Fruit fly (Drosophila melanogaster) whole organism, embryonic: ENCODE results near the gene CG9550.
A peak's percentile ranks its signal among the peaks of the same experiment; 100 is the strongest.

Source experiments
- Adf1 ChIP-seq: fragments of 200-800 bp; sonication (Bioruptor generic); IDR thresholded peaks from 2 replicates; pipeline ENCODE4 v1.3.6; 2022; ENCODE audit warnings: missing biosample characterization, missing genetic modification characterization
- Asciz ChIP-seq: fragments of 200-800 bp; sonication (Bioruptor generic); optimal IDR thresholded peaks from 2 replicates; lab custom pipeline; 2017; ENCODE audit warnings: missing biosample characterization, mild to moderate bottlenecking, missing genetic modification characterization, missing genetic modification reagents
- Awh ChIP-seq: fragments of 200-800 bp; sonication (Bioruptor generic); IDR thresholded peaks from 2 replicates; pipeline ENCODE4, ENCODE4 v1.3.6; 2022; ENCODE audit warnings: missing biosample characterization, missing genetic modification characterization
- CG10267 ChIP-seq: fragments of 200-800 bp; sonication (Bioruptor generic); optimal IDR thresholded peaks from 2 replicates; lab custom pipeline; 2018; ENCODE audit warnings: missing biosample characterization, mild to moderate bottlenecking, missing genetic modification characterization, moderate library complexity
- CG11398 ChIP-seq: fragments of 200-800 bp; sonication (Bioruptor generic); optimal IDR thresholded peaks from 2 replicates; lab custom pipeline; 2016; ENCODE audit warnings: missing biosample characterization, missing genetic modification characterization
- CG11456 ChIP-seq: fragments of 200-800 bp; sonication (Bioruptor generic); IDR thresholded peaks from 3 replicates; pipeline ENCODE4 v1.3.6; 2022; ENCODE audit warnings: missing biosample characterization, missing genetic modification characterization
- CG11723 ChIP-seq: fragments of 200-800 bp; sonication (Bioruptor generic); optimal IDR thresholded peaks from 2 replicates; lab custom pipeline; 2017; ENCODE audit warnings: missing biosample characterization, mild to moderate bottlenecking, missing genetic modification characterization
- CG12104 ChIP-seq: fragments of 200-800 bp; sonication (Bioruptor generic); optimal IDR thresholded peaks from 3 replicates; lab custom pipeline; 2016; ENCODE audit warnings: missing biosample characterization, missing genetic modification characterization
- CG12219 ChIP-seq: fragments of 200-800 bp; sonication (Bioruptor generic); optimal IDR thresholded peaks from 3 replicates; lab custom pipeline; 2018; ENCODE audit warnings: missing biosample characterization, mild to moderate bottlenecking, missing genetic modification characterization
- CG16779 ChIP-seq: fragments of 200-800 bp; sonication (Bioruptor generic); IDR thresholded peaks from 2 replicates; pipeline ENCODE4 v1.3.6; 2022; ENCODE audit warnings: missing biosample characterization, missing genetic modification characterization
- CG2129 ChIP-seq: fragments of 200-800 bp; sonication (Bioruptor generic); IDR thresholded peaks from 2 replicates; pipeline ENCODE4 v1.3.6; 2022; ENCODE audit warnings: missing biosample characterization, missing genetic modification characterization; ENCODE audit not compliant: partially characterized antibody
- CG2712 ChIP-seq: fragments of 200-800 bp; optimal IDR thresholded peaks from 3 replicates; lab custom pipeline; 2019; ENCODE audit warnings: missing biosample characterization, mild to moderate bottlenecking, missing genetic modification characterization, moderate library complexity
- CG30020 ChIP-seq: fragments of 200-800 bp; optimal IDR thresholded peaks from 2 replicates; lab custom pipeline; 2019; ENCODE audit warnings: missing biosample characterization, mild to moderate bottlenecking, missing genetic modification characterization, moderate library complexity
- CG3065 ChIP-seq: fragments of 200-800 bp; sonication (Bioruptor generic); optimal IDR thresholded peaks from 2 replicates; lab custom pipeline; 2016; ENCODE audit warnings: missing biosample characterization, missing genetic modification characterization
- CG33557 ChIP-seq: fragments of 200-800 bp; sonication (Bioruptor generic); optimal IDR thresholded peaks from 2 replicates; lab custom pipeline; 2019; ENCODE audit warnings: missing biosample characterization, mild to moderate bottlenecking, missing genetic modification characterization, moderate library complexity
- CG3995 ChIP-seq: fragments of 200-800 bp; sonication (Bioruptor generic); optimal IDR thresholded peaks from 3 replicates; lab custom pipeline; 2016; ENCODE audit warnings: missing biosample characterization, missing genetic modification characterization
- CG6654 ChIP-seq: fragments of 200-800 bp; sonication (Bioruptor generic); optimal IDR thresholded peaks from 2 replicates; lab custom pipeline; 2017; ENCODE audit warnings: missing biosample characterization, mild to moderate bottlenecking, missing genetic modification characterization
- CG7745 ChIP-seq: fragments of 200-800 bp; sonication (Bioruptor generic); optimal IDR thresholded peaks from 2 replicates; lab custom pipeline; 2018; ENCODE audit warnings: missing biosample characterization, mild to moderate bottlenecking, missing genetic modification characterization, moderate library complexity
- CG9609 ChIP-seq: fragments of 200-800 bp; sonication (Bioruptor generic); optimal IDR thresholded peaks from 3 replicates; lab custom pipeline; 2016; ENCODE audit warnings: missing biosample characterization, missing genetic modification characterization
- CoRest ChIP-seq: fragments of 200-800 bp; sonication (Bioruptor generic); optimal IDR thresholded peaks from 3 replicates; lab custom pipeline; 2018; ENCODE audit warnings: missing biosample characterization, mild to moderate bottlenecking, missing genetic modification characterization, moderate library complexity
- Hr3 ChIP-seq: fragments of 200-800 bp; sonication (Bioruptor generic); optimal IDR thresholded peaks from 3 replicates; lab custom pipeline; 2016; ENCODE audit warnings: missing biosample characterization, missing genetic modification characterization
- Mrtf ChIP-seq: fragments of 200-800 bp; sonication (Bioruptor generic); IDR thresholded peaks from 3 replicates; pipeline ENCODE4 v1.3.6; 2022; ENCODE audit warnings: missing biosample characterization, missing genetic modification characterization
- Myb ChIP-seq: fragments of 200-800 bp; sonication (Bioruptor generic); optimal IDR thresholded peaks from 2 replicates; lab custom pipeline; 2016; ENCODE audit warnings: missing biosample characterization, missing genetic modification characterization
- NC2α ChIP-seq: fragments of 200-800 bp; sonication (Bioruptor generic); optimal IDR thresholded peaks from 2 replicates; lab custom pipeline; 2016; ENCODE audit warnings: missing biosample characterization, missing genetic modification characterization
- Nf-YC ChIP-seq: fragments of 200-800 bp; optimal IDR thresholded peaks from 3 replicates; lab custom pipeline; 2019; ENCODE audit warnings: missing biosample characterization, mild to moderate bottlenecking, missing genetic modification characterization, moderate library complexity
- Oaz ChIP-seq: fragments of 200-800 bp; sonication (Bioruptor generic); IDR thresholded peaks from 2 replicates; pipeline ENCODE4 v1.3.6; 2022; ENCODE audit warnings: missing biosample characterization, missing genetic modification characterization
- Optix ChIP-seq: fragments of 200-800 bp; sonication (Bioruptor generic); IDR thresholded peaks from 3 replicates; pipeline ENCODE4 v1.3.6; 2022; ENCODE audit warnings: missing biosample characterization, missing genetic modification characterization
- PHDP ChIP-seq: fragments of 200-800 bp; sonication (Bioruptor generic); optimal IDR thresholded peaks from 3 replicates; lab custom pipeline; 2018; ENCODE audit warnings: missing biosample characterization, mild to moderate bottlenecking, missing genetic modification characterization, moderate library complexity
- Rx ChIP-seq: fragments of 200-800 bp; sonication (Bioruptor generic); IDR thresholded peaks from 2 replicates; pipeline ENCODE4 v1.3.6; 2022; ENCODE audit warnings: missing biosample characterization, missing genetic modification characterization
- Xrp1 ChIP-seq: fragments of 200-800 bp; sonication (Bioruptor generic); IDR thresholded peaks from 2 replicates; pipeline ENCODE4 v1.3.6; 2022; ENCODE audit warnings: missing biosample characterization, missing genetic modification characterization
- amos ChIP-seq: fragments of 200-800 bp; sonication (Bioruptor generic); IDR thresholded peaks from 2 replicates; pipeline ENCODE4 v1.3.6; 2022; ENCODE audit warnings: missing biosample characterization, missing genetic modification characterization; ENCODE audit not compliant: partially characterized antibody
- btn ChIP-seq: fragments of 200-800 bp; sonication (Bioruptor generic); optimal IDR thresholded peaks from 2 replicates; lab custom pipeline; 2016; ENCODE audit warnings: missing biosample characterization, missing genetic modification characterization
- chn ChIP-seq: fragments of 200-800 bp; sonication (Bioruptor generic); optimal IDR thresholded peaks from 2 replicates; lab custom pipeline; 2016; ENCODE audit warnings: missing biosample characterization, missing genetic modification characterization
- cwo ChIP-seq: fragments of 200-800 bp; sonication (Bioruptor generic); optimal IDR thresholded peaks from 3 replicates; lab custom pipeline; 2017; ENCODE audit warnings: missing biosample characterization, missing genetic modification characterization, mild to moderate bottlenecking, moderate library complexity, missing genetic modification reagents
- dimm ChIP-seq: fragments of 200-800 bp; sonication (Bioruptor generic); IDR thresholded peaks from 2 replicates; pipeline ENCODE4 v1.3.6; 2022; ENCODE audit warnings: missing biosample characterization, missing genetic modification characterization
- disco-r ChIP-seq: fragments of 200-800 bp; sonication (Bioruptor generic); optimal IDR thresholded peaks from 2 replicates; lab custom pipeline; 2016; ENCODE audit warnings: missing biosample characterization, missing genetic modification characterization
- fd96Cb ChIP-seq: fragments of 200-800 bp; sonication (Bioruptor generic); optimal IDR thresholded peaks from 2 replicates; lab custom pipeline; 2018; ENCODE audit warnings: missing biosample characterization, mild to moderate bottlenecking, missing genetic modification characterization, moderate library complexity
- her ChIP-seq: fragments of 200-800 bp; sonication (Bioruptor generic); optimal IDR thresholded peaks from 2 replicates; lab custom pipeline; 2016; ENCODE audit warnings: missing biosample characterization, missing genetic modification characterization
- insv ChIP-seq, 2 experiments: fragments of 200-800 bp; sonication (Bioruptor generic); optimal IDR thresholded peaks; 3 replicates each; lab custom pipeline; 2016 to 2018; ENCODE audit warnings: missing biosample characterization in 2 of 2, missing genetic modification characterization in 2 of 2
- ken ChIP-seq: fragments of 200-800 bp; sonication (Bioruptor generic); IDR thresholded peaks from 3 replicates; pipeline ENCODE4 v1.3.6; 2022; ENCODE audit warnings: missing biosample characterization, missing genetic modification characterization
- lov ChIP-seq, 2 experiments: fragments of 200-800 bp in 1 of 2; fragments of >200 bp in 1 of 2; sonication (Bioruptor generic) in 1 of 2; IDR thresholded peaks in 1 of 2; optimal IDR thresholded peaks in 1 of 2; 2 replicates in 1 of 2; 3 replicates in 1 of 2; pipeline versions ENCODE4 v1.3.6 to Lab custom; 2017 to 2022; ENCODE audit warnings: missing biosample characterization in 1 of 2, missing genetic modification characterization in 1 of 2
- org-1 ChIP-seq: fragments of 200-800 bp; sonication (Bioruptor generic); optimal IDR thresholded peaks from 2 replicates; lab custom pipeline; 2017; ENCODE audit warnings: missing biosample characterization, missing genetic modification characterization
- sisA ChIP-seq: fragments of 200-800 bp; sonication (Bioruptor generic); IDR thresholded peaks from 2 replicates; pipeline ENCODE4 v1.3.6; 2022; ENCODE audit warnings: missing biosample characterization, missing genetic modification characterization
- sr ChIP-seq: fragments of 200-800 bp; sonication (Bioruptor generic); IDR thresholded peaks from 3 replicates; pipeline ENCODE4 v1.3.6; 2022; ENCODE audit warnings: missing biosample characterization, missing genetic modification characterization
- stwl ChIP-seq: fragments of 200-800 bp; sonication (Bioruptor generic); optimal IDR thresholded peaks from 3 replicates; lab custom pipeline; 2018; ENCODE audit warnings: missing biosample characterization, mild to moderate bottlenecking, missing genetic modification characterization, moderate library complexity
- tgo ChIP-seq: fragments of 200-800 bp; sonication (Bioruptor generic); IDR thresholded peaks from 3 replicates; pipeline ENCODE4 v1.3.6; 2022; ENCODE audit warnings: missing biosample characterization, missing genetic modification characterization
- usp ChIP-seq: fragments of >200 bp; optimal IDR thresholded peaks from 2 replicates; lab custom pipeline; 2017; ENCODE audit warnings: missing biosample characterization, missing genetic modification characterization
- vnd ChIP-seq: fragments of 200-800 bp; sonication (Bioruptor generic); IDR thresholded peaks from 3 replicates; pipeline ENCODE4 v1.3.6; 2022; ENCODE audit warnings: missing biosample characterization, missing genetic modification characterization; ENCODE audit not compliant: partially characterized antibody

CG9550 gene

DNA sequence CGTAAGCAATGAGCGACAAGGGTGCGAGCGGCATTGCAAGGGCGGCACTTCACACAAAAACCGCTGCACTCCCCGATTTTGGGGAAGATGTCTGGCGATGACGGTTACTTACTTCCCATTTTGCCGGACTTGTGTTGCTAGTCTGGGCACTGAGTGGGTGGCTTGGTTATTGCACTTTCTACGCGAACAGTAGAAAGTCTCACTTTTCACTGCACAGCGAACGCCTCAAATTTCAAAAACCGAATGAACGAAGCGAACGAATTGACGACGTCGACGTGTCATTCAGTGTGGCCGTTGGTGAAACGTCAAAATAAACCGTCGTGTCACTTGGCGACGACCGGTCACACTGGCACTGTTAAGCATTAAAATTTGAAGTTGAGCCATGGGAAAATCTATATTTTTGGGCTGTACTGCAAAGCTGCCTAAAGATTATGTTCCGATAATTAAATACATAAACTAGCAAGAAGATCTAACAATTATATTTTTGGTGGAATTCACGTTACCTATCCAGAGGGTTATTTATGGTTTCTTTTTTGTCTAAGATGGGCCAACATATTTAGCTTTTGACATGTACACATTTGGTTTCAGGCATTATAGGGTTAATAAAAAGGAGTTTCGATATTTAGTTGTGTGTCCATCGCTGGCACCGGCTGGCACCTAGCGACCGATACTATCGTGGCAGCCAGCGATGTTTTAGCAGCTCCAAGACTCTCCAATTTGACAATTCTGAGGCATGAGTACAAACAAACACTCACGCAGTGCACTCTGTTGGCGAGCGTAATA, 16.4 kb upstream of the CG9550 start, which contains the start of the genes Sec61alpha and Daxx (continued):
- TF ChIP-seq CG12219 (GFP tag; lab: Kevin White, UChicago) (peak; percentile 69), sisA (peak; percentile 89), CG33557 (peak; percentile 50), CG2129 (GFP tag; lab: Robert Waterston, UW) (peak; percentile 98), CG12104 (GFP tag; lab: Kevin White, UChicago) (peak; percentile 70), CG7745 (tag; lab: Kevin White, UChicago) (no peak), dimm (GFP tag; lab: Robert Waterston, UW) (peak; percentile 72), sr (GFP tag; lab: Robert Waterston, UW) (peak; percentile 45; the same call in 2 of the 3 replicates), Oaz (GFP tag; lab: Robert Waterston, UW) (peak; percentile 62), NC2α (peak; percentile 16), CG16779 (GFP tag; lab: Robert Waterston, UW) (peak; percentile 81), tgo (GFP tag; lab: Robert Waterston, UW) (peak; percentile 83), cwo (GFP tag; lab: Kevin White, UChicago) (peak; percentile 62), fd96Cb (tag; lab: Kevin White, UChicago) (peak; percentile 77), vnd (GFP tag; lab: Robert Waterston, UW) (peak; percentile 100), CG3995 (GFP tag; lab: Kevin White, UChicago) (peak; percentile 52), CG3065 (peak; percentile 21), CG10267 (tag; lab: Kevin White, UChicago) (peak; percentile 81), Optix (GFP tag; lab: Robert Waterston, UW) (peak; percentile 62; the same call in 2 of the 3 replicates), insv (GFP tag; optimal IDR thresholded peaks at IDR 0.05; lab: Kevin White, UChicago) (peak in 1 of 2 experiments; percentile 69), Nf-YC (peak; percentile 78), Asciz (peak; percentile 53), Rx (GFP tag; lab: Robert Waterston, UW) (peak; percentile 32; the same call in 1 of the 2 replicates), usp (GFP tag; lab: Kevin White, UChicago) (no peak), stwl (tag; lab: Kevin White, UChicago) (peak; percentile 71), ken (peak; percentile 83), her (peak; percentile 80), PHDP (tag; lab: Kevin White, UChicago) (peak; percentile 84), Mrtf (GFP tag; lab: Robert Waterston, UW) (peak; percentile 53; the same call in 2 of the 3 replicates), disco-r (GFP tag; lab: Kevin White, UChicago) (peak; percentile 78), Awh (GFP tag; lab: Robert Waterston, UW) (peak; percentile 70; the same call in 1 of the 2 replicates), CG11723 (GFP tag; lab: Kevin White, UChicago) (peak; percentile 34), CG11456 (GFP tag; lab: Robert Waterston, UW) (peak; percentile 89), CoRest (tag; lab: Kevin White, UChicago) (peak; percentile 85), Hr3 (GFP tag; lab: Kevin White, UChicago) (peak; percentile 87), Adf1 (GFP tag; lab: Robert Waterston, UW) (peak; percentile 42), CG30020 (peak; percentile 74), org-1 (GFP tag; lab: Kevin White, UChicago) (peak; percentile 1), CG2712 (tag; lab: Kevin White, UChicago) (peak; percentile 85), Myb (GFP tag; lab: Kevin White, UChicago) (peak; percentile 80), amos (GFP tag; lab: Robert Waterston, UW) (peak; percentile 100), Xrp1 (GFP tag; lab: Robert Waterston, UW) (peak; percentile 82), CG9609 (GFP tag; lab: Kevin White, UChicago) (peak; percentile 89), btn (peak; percentile 20), chn (GFP tag; lab: Kevin White, UChicago) (peak; percentile 89), lov (optimal IDR thresholded peaks at IDR 0.05; lab: Kevin White, UChicago) (no peak), lov (GFP tag; IDR thresholded peaks at IDR 0.05; lab: Robert Waterston, UW) (0 out of 3 replicates have a peak, but pooled peaks have one; percentile 61), CG11398 (GFP tag; lab: Kevin White, UChicago) (peak; percentile 64), CG6654 (GFP tag; lab: Kevin White, UChicago) (peak; percentile 30)
